Fruit fly (Drosophila melanogaster) whole organism, adult: ENCODE measurements around the gene Sbf.
A peak's percentile ranks its signal among the peaks of the same experiment; 100 is the strongest.

Experiments
- CG11617 ChIP-seq: fragments of 200-800 bp; sonication (Bioruptor generic); optimal IDR thresholded peaks from 2 replicates; lab custom pipeline; 2017; ENCODE audit warnings: mild to moderate bottlenecking, missing biosample characterization, missing genetic modification reagents, missing genetic modification characterization
- CG12768 ChIP-seq: fragments of 200-800 bp; sonication (Bioruptor generic); optimal IDR thresholded peaks from 2 replicates; lab custom pipeline; 2017; ENCODE audit warnings: missing biosample characterization, missing genetic modification characterization, mild to moderate bottlenecking, moderate library complexity, missing genetic modification reagents
- CG14711 ChIP-seq: fragments of 200-800 bp; sonication (Bioruptor generic); optimal IDR thresholded peaks from 2 replicates; lab custom pipeline; 2018; ENCODE audit warnings: missing biosample characterization, mild to moderate bottlenecking, missing genetic modification characterization, moderate library complexity
- CG1620 ChIP-seq: fragments of 200-800 bp; sonication (Bioruptor generic); optimal IDR thresholded peaks from 2 replicates; lab custom pipeline; 2016; ENCODE audit warnings: missing biosample characterization, missing genetic modification characterization
- CG33017 ChIP-seq: fragments of 200-800 bp; sonication (Bioruptor generic); optimal IDR thresholded peaks from 2 replicates; lab custom pipeline; 2018; ENCODE audit warnings: missing biosample characterization, mild to moderate bottlenecking, missing genetic modification characterization, moderate library complexity
- CG5204 ChIP-seq: fragments of 200-800 bp; sonication (Bioruptor generic); optimal IDR thresholded peaks from 2 replicates; lab custom pipeline; 2016; ENCODE audit warnings: missing biosample characterization, missing genetic modification characterization
- CG7045 ChIP-seq: fragments of 200-800 bp; sonication (Bioruptor generic); optimal IDR thresholded peaks from 2 replicates; lab custom pipeline; 2017; ENCODE audit warnings: missing biosample characterization, mild to moderate bottlenecking, missing genetic modification characterization
- CG7101 ChIP-seq: fragments of 200-800 bp; sonication (Bioruptor generic); optimal IDR thresholded peaks from 2 replicates; lab custom pipeline; 2018; ENCODE audit warnings: missing biosample characterization, mild to moderate bottlenecking, missing genetic modification characterization, moderate library complexity
- Clk ChIP-seq: fragments of 200-800 bp; sonication (Bioruptor generic); optimal IDR thresholded peaks from 2 replicates; lab custom pipeline; 2017; ENCODE audit warnings: missing biosample characterization, missing genetic modification characterization
- Crg-1 ChIP-seq: fragments of 200-800 bp; sonication (Bioruptor generic); optimal IDR thresholded peaks from 2 replicates; lab custom pipeline; 2016; ENCODE audit warnings: missing biosample characterization, missing genetic modification characterization
- Hr96 ChIP-seq: fragments of 200-800 bp; sonication (Bioruptor generic); optimal IDR thresholded peaks from 2 replicates; lab custom pipeline; 2016; ENCODE audit warnings: missing biosample characterization, missing genetic modification characterization
- Mnt ChIP-seq: fragments of 200-800 bp; sonication (Bioruptor generic); optimal IDR thresholded peaks from 2 replicates; lab custom pipeline; 2016; ENCODE audit warnings: missing biosample characterization, mild to moderate bottlenecking, missing genetic modification characterization
- bab1 ChIP-seq: fragments of 200-800 bp; sonication (Bioruptor generic); optimal IDR thresholded peaks from 3 replicates; lab custom pipeline; 2019; ENCODE audit warnings: missing biosample characterization, mild to moderate bottlenecking, missing genetic modification characterization, moderate library complexity
- cic ChIP-seq: fragments of 200-800 bp; sonication (Bioruptor generic); optimal IDR thresholded peaks from 2 replicates; lab custom pipeline; 2017; ENCODE audit warnings: missing biosample characterization, mild to moderate bottlenecking, missing genetic modification characterization, moderate library complexity
- cnc ChIP-seq, 2 experiments: fragments of >200 bp; optimal IDR thresholded peaks; 2 replicates each; lab custom pipeline; 2017
- kay ChIP-seq: fragments of 200-800 bp; sonication (Bioruptor generic); peaks from one replicate; lab custom pipeline; 2016; ENCODE audit warnings: missing biosample characterization, missing genetic modification characterization, borderline replicate concordance
- ovo ChIP-seq: fragments of 200-800 bp; sonication (Bioruptor generic); optimal IDR thresholded peaks from 2 replicates; lab custom pipeline; 2016; ENCODE audit warnings: missing biosample characterization, missing genetic modification characterization
- pad ChIP-seq: fragments of 200-800 bp; sonication (Bioruptor generic); optimal IDR thresholded peaks from 3 replicates; lab custom pipeline; 2017; ENCODE audit warnings: missing biosample characterization, missing genetic modification characterization, mild to moderate bottlenecking, moderate library complexity, missing genetic modification reagents
- tj ChIP-seq: fragments of 200-800 bp; sonication (Bioruptor generic); optimal IDR thresholded peaks from 3 replicates; lab custom pipeline; 2017; ENCODE audit warnings: missing biosample characterization, mild to moderate bottlenecking, missing genetic modification characterization, moderate library complexity
- toe ChIP-seq: fragments of 200-800 bp; sonication (Bioruptor generic); optimal IDR thresholded peaks from 2 replicates; lab custom pipeline; 2016; ENCODE audit warnings: missing biosample characterization, missing genetic modification characterization

Gene Sbf

dm6 chr3R:11749297-11750293 is 47.2 kb downstream of the Sbf start, which contains the start of gene CG6923:
Gene CG6923 (minus strand): TSS chr3R:11750029.
- TF ChIP-seq ovo (GFP tag; lab: Kevin White, UChicago), result peak; percentile 67
- TF ChIP-seq CG1620 (GFP tag; lab: Kevin White, UChicago), result no peak
- no peak for TF ChIP-seq toe (GFP tag; lab: Kevin White, UChicago)
- TF ChIP-seq Crg-1 (GFP tag; lab: Kevin White, UChicago), result no peak
- peak; percentile 3 for TF ChIP-seq CG7045 (GFP tag; lab: Kevin White, UChicago)
- no peak for TF ChIP-seq cnc (optimal IDR thresholded peaks at IDR 0.05; lab: Kevin White, UChicago)
- TF ChIP-seq Clk, result no peak
- TF ChIP-seq Hr96, result no peak
- TF ChIP-seq CG11617 (GFP tag; lab: Kevin White, UChicago), result peak; percentile 15
- TF ChIP-seq bab1 (GFP tag; lab: Kevin White, UChicago), result no peak
- TF ChIP-seq CG14711 (tag; lab: Kevin White, UChicago), result no peak
- no peak for TF ChIP-seq CG33017
- TF ChIP-seq pad (GFP tag; lab: Kevin White, UChicago), result no peak
- peak; percentile 29 for TF ChIP-seq kay
- TF ChIP-seq cic (GFP tag; lab: Kevin White, UChicago), result no peak
- TF ChIP-seq CG5204 (GFP tag; lab: Kevin White, UChicago), result no peak
- peak; percentile 45 for TF ChIP-seq tj
- TF ChIP-seq CG12768, result peak; percentile 24
- no peak for TF ChIP-seq CG7101 (tag; lab: Kevin White, UChicago)
- peak; percentile 38 for TF ChIP-seq Mnt

dm6 chr3R:11741730-11742203 is 55.0 kb downstream of the Sbf start, which contains the start of the genes Blm and CG14722:
Gene Blm (minus strand): TSS chr3R:11741783.
Gene CG14722 (plus strand): TSS chr3R:11741890.
- TF ChIP-seq kay (no peak), Mnt (peak; percentile 64), toe (GFP tag; lab: Kevin White, UChicago) (no peak), CG14711 (tag; lab: Kevin White, UChicago) (peak; percentile 28), CG12768 (no peak), CG7101 (tag; lab: Kevin White, UChicago) (no peak), bab1 (GFP tag; lab: Kevin White, UChicago) (peak; percentile 60), CG11617 (GFP tag; lab: Kevin White, UChicago) (peak; percentile 10), CG1620 (GFP tag; lab: Kevin White, UChicago) (peak; percentile 28)
